Worm (Caenorhabditis elegans) whole organism, L1 larva: ENCODE measurements around the gene srx-8.

Experiments used
- ama-1 ChIP-seq: fragments of 150-350 bp; optimal IDR thresholded peaks from 2 replicates; lab custom pipeline; 2014
- ceh-82 ChIP-seq, 3 experiments: fragments of 150-350 bp in 1 of 3; sonication (generic microtip) in 2 of 3; optimal IDR thresholded peaks; 2 replicates each; lab custom pipeline; 2014 to 2017; ENCODE audit warnings: missing biosample characterization in 3 of 3, missing genetic modification characterization in 3 of 3
- elt-2 ChIP-seq: sonication (generic microtip); optimal IDR thresholded peaks from 2 replicates; lab custom pipeline; 2016; ENCODE audit warnings: missing genetic modification characterization, mild to moderate bottlenecking, inconsistent platforms, missing compliant biosample characterization, missing genetic modification reagents
- lin-39 ChIP-seq: fragments of 150-350 bp; optimal IDR thresholded peaks from 2 replicates; lab custom pipeline; 2014; ENCODE audit warnings: missing biosample characterization, missing genetic modification reagents, missing genetic modification characterization
- mef-2 ChIP-seq: fragments of 150-350 bp; optimal IDR thresholded peaks from 2 replicates; lab custom pipeline; 2014; ENCODE audit warnings: missing biosample characterization, missing genetic modification characterization
- nhr-237 ChIP-seq: fragments of 150-350 bp; optimal IDR thresholded peaks from 2 replicates; lab custom pipeline; 2014; ENCODE audit warnings: missing biosample characterization, missing genetic modification characterization
- pqm-1 ChIP-seq: sonication (generic microtip); optimal IDR thresholded peaks from 3 replicates; lab custom pipeline; 2017; ENCODE audit warnings: missing biosample characterization, missing genetic modification characterization
- skn-1 ChIP-seq: fragments of 150-350 bp; optimal IDR thresholded peaks from 2 replicates; lab custom pipeline; 2014; ENCODE audit warnings: missing biosample characterization, missing genetic modification characterization
- snpc-4 ChIP-seq: fragments of 150-350 bp; optimal IDR thresholded peaks from 2 replicates; lab custom pipeline; 2014; ENCODE audit warnings: missing biosample characterization, missing genetic modification characterization
- ztf-11 ChIP-seq, 2 experiments: sonication (generic microtip); optimal IDR thresholded peaks; 2 replicates each; lab custom pipeline; 2016 to 2017; ENCODE audit warnings: missing genetic modification characterization in 2 of 2, missing biosample characterization in 1 of 2, missing compliant biosample characterization in 1 of 2
- ztf-4 ChIP-seq: fragments of 150-350 bp; optimal IDR thresholded peaks from 2 replicates; lab custom pipeline; 2014; ENCODE audit warnings: missing biosample characterization, missing genetic modification characterization

ce11 chrV:547980-548379 is 8.0 kb downstream of the srx-8 start, which contains the start of gene C14C6.6:
- TF ChIP-seq lin-39 (tag; lab: Kevin White, UChicago) (no peak), skn-1 (no peak), nhr-237 (tag; lab: Kevin White, UChicago) (no peak), ama-1 (lab: Kevin White, UChicago) (no peak), ztf-11 (tag; optimal IDR thresholded peaks at IDR 0.05; lab: Kevin White, UChicago) (no peak), ceh-82 (tag; optimal IDR thresholded peaks at IDR 0.05; lab: Kevin White, UChicago) (no peak), ztf-4 (tag; lab: Kevin White, UChicago) (no peak), pqm-1 (tag; lab: Kevin White, UChicago) (no peak), elt-2 (tag; lab: Kevin White, UChicago) (no peak), snpc-4 (no peak), mef-2 (tag; lab: Kevin White, UChicago) (no peak)
